Worm (Caenorhabditis elegans): ENCODE data around the gene C01G12.5.

The C01G12.5 gene

DNA sequence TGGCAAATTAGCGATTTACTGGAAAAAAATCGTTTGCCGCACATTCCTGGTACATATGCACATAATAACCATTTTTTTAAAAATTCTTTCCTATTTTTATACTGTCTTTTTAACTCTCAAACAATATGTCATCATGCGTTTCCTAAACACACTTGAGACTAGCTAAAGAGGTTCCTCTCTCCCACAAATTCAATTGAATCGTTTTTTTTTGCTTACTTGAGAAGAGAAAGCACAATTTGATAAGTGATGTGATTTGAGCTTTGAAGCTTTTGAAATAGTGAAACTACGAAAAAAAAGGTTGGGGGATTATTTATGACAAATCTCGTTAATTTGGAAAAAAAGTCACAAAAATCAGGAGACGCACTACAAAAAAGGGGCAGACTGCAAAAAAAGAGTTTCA is 32.3 kb downstream of the C01G12.5 start:
- no peak for TF ChIP-seq egl-5 (tag; optimal IDR thresholded peaks at IDR 0.05)
- TF ChIP-seq fkh-10 (GFP tag; optimal IDR thresholded peaks at IDR 0.05), result peak; percentile 51
- TF ChIP-seq nhr-237 (tag; optimal IDR thresholded peaks at IDR 0.05), result no peak

- TF ChIP-seq nhr-77 (tag; optimal IDR thresholded peaks at IDR 0.05) (no peak), ZK546.5 (tag; optimal IDR thresholded peaks at IDR 0.05) (no peak), lsy-12 (tag; optimal IDR thresholded peaks at IDR 0.05) (no peak), mdl-1 (tag; optimal IDR thresholded peaks at IDR 0.05) (no peak), eor-1 (tag; optimal IDR thresholded peaks at IDR 0.05) (no peak), unc-39 (tag; optimal IDR thresholded peaks at IDR 0.05) (no peak), nhr-237 (tag; optimal IDR thresholded peaks at IDR 0.05) (no peak), ceh-16 (tag; optimal IDR thresholded peaks at IDR 0.05) (no peak), pha-4 (tag; optimal IDR thresholded peaks at IDR 0.05) (no peak), ceh-82 (tag; optimal IDR thresholded peaks at IDR 0.05) (no peak), fkh-10 (GFP tag; optimal IDR thresholded peaks at IDR 0.05) (no peak), unc-62 (GFP tag; optimal IDR thresholded peaks at IDR 0.05) (no peak), nhr-12 (tag; optimal IDR thresholded peaks at IDR 0.05) (no peak)
Observed at ce11 chrII:14550613-14551012, 36.7 kb downstream of the C01G12.5 start, which contains the start of gene nlp-41. TSS of gene nlp-41 (plus strand) at chrII:14550913.

- no peak for TF ChIP-seq nhr-28 (tag; optimal IDR thresholded peaks at IDR 0.05)
- TF ChIP-seq lin-39 (tag; optimal IDR thresholded peaks at IDR 0.05), result no peak
- no peak for TF ChIP-seq mdl-1 (tag; optimal IDR thresholded peaks at IDR 0.05)
- TF ChIP-seq nhr-76 (tag; optimal IDR thresholded peaks at IDR 0.05), result no peak
- TF ChIP-seq aly-2 (tag; optimal IDR thresholded peaks at IDR 0.05), result no peak
- TF ChIP-seq sea-2 (GFP tag; optimal IDR thresholded peaks at IDR 0.05), result no peak
- TF ChIP-seq snpc-4 (tag; optimal IDR thresholded peaks at IDR 0.05), result no peak
- no peak for TF ChIP-seq mml-1 (tag; optimal IDR thresholded peaks at IDR 0.05)
- no peak for TF ChIP-seq elt-1 (tag; optimal IDR thresholded peaks at IDR 0.05)
- TF ChIP-seq elt-2 (tag; optimal IDR thresholded peaks at IDR 0.05), result no peak
- no peak for TF ChIP-seq nhr-237 (tag; optimal IDR thresholded peaks at IDR 0.05)
- no peak for TF ChIP-seq ztf-11 (tag; optimal IDR thresholded peaks at IDR 0.05)
- no peak for TF ChIP-seq pqm-1 (tag; optimal IDR thresholded peaks at IDR 0.05)
- TF ChIP-seq ceh-16 (tag; optimal IDR thresholded peaks at IDR 0.05), result no peak
- TF ChIP-seq skn-1 (tag; optimal IDR thresholded peaks at IDR 0.05), result no peak
- no peak for TF ChIP-seq hmg-11 (tag; optimal IDR thresholded peaks at IDR 0.05)
- no peak for TF ChIP-seq zag-1 (tag; optimal IDR thresholded peaks at IDR 0.05)
- TF ChIP-seq daf-12 (tag; optimal IDR thresholded peaks at IDR 0.05), result no peak
- no peak for TF ChIP-seq R02D3.7 (tag; optimal IDR thresholded peaks at IDR 0.05)
Observed at ce11 chrII:14548691-14549090, 38.6 kb downstream of the C01G12.5 start, which contains the start of gene gcy-29. TSS of gene gcy-29 (minus strand) at chrII:14548791.

DNA sequence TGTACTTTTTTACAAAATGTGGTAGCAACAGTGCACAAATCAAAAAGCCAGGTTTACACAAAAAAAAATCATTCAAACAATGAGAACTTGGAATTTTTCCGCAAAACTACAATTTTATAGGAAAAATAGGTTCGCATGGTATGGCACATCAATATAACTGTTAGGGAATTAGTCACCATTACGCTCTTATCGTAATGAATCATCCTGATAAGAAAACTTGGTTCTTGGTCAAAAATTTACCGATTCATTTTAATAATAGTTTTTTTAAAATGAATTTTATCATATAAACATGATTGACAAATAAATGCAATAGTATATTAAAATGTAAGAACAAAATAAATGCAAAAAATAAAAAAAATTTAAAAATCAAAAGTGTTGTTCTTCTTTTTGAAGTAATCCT is 46.8 kb downstream of the C01G12.5 start:
- no peak for TF ChIP-seq R02D3.7 (tag; optimal IDR thresholded peaks at IDR 0.05)
- peak; percentile 66 for TF ChIP-seq pqm-1 (tag; optimal IDR thresholded peaks at IDR 0.05)
- TF ChIP-seq ceh-82 (tag; optimal IDR thresholded peaks at IDR 0.05), result no peak
- TF ChIP-seq lin-15B (tag; optimal IDR thresholded peaks at IDR 0.05), result no peak
- no peak for TF ChIP-seq ceh-9 (tag; optimal IDR thresholded peaks at IDR 0.05)
- TF ChIP-seq hmg-11 (tag; optimal IDR thresholded peaks at IDR 0.05), result no peak
- TF ChIP-seq nhr-28 (tag; optimal IDR thresholded peaks at IDR 0.05), result no peak
- TF ChIP-seq ztf-11 (tag; optimal IDR thresholded peaks at IDR 0.05), result no peak
- TF ChIP-seq elt-2 (tag; optimal IDR thresholded peaks at IDR 0.05), result peak; percentile 59
- TF ChIP-seq nhr-67 (tag; optimal IDR thresholded peaks at IDR 0.05), result no peak
- TF ChIP-seq jun-1 (tag; optimal IDR thresholded peaks at IDR 0.05), result no peak
- no peak for TF ChIP-seq egl-5 (tag; optimal IDR thresholded peaks at IDR 0.05)
- TF ChIP-seq mdl-1 (tag; optimal IDR thresholded peaks at IDR 0.05), result no peak
- TF ChIP-seq daf-12 (tag; optimal IDR thresholded peaks at IDR 0.05), result no peak
- TF ChIP-seq unc-39 (tag; optimal IDR thresholded peaks at IDR 0.05), result no peak

- no peak for TF ChIP-seq nhr-28 (tag; optimal IDR thresholded peaks at IDR 0.05)
- no peak for TF ChIP-seq elt-3 (tag; optimal IDR thresholded peaks at IDR 0.05)
- no peak for TF ChIP-seq mml-1 (tag; optimal IDR thresholded peaks at IDR 0.05)
- TF ChIP-seq elt-1 (tag; optimal IDR thresholded peaks at IDR 0.05), result no peak
- TF ChIP-seq tbx-2 (tag; optimal IDR thresholded peaks at IDR 0.05), result no peak
Observed at ce11 chrII:14537728-14538127, 49.6 kb downstream of the C01G12.5 start, which contains the start of the genes clec-147 and C04H5.7. TSS of gene clec-147 (minus strand) at chrII:14537828. TSS of gene C04H5.7 (plus strand) at chrII:14537946.
